Fruit fly (Drosophila melanogaster): ENCODE results near the gene yem.
A peak's percentile ranks its signal among the peaks of the same experiment; 100 is the strongest.

yem gene

dm6 chr3R:29146710-29147109 lies 24.0 kb upstream of the yem start, which contains the start of gene CG14511 (continued):
- no peak for TF ChIP-seq CG4707 (GFP tag; optimal IDR thresholded peaks at IDR 0.05)
- TF ChIP-seq Trl (optimal IDR thresholded peaks at IDR 0.05), result no peak
- TF ChIP-seq Trl (GFP tag; optimal IDR thresholded peaks at IDR 0.05), result no peak
- TF ChIP-seq HLH4C (GFP tag; IDR thresholded peaks at IDR 0.05; ENCODE audit: partially characterized antibody), result peak; percentile 58; the same call in 1 of the 3 replicates
- TF ChIP-seq zfh2 (GFP tag; optimal IDR thresholded peaks at IDR 0.05), result no peak
- no peak for TF ChIP-seq CG18764 (GFP tag; optimal IDR thresholded peaks at IDR 0.05)
- TF ChIP-seq CG3065 (GFP tag; optimal IDR thresholded peaks at IDR 0.05), result no peak
- no peak for TF ChIP-seq Mad (GFP tag; optimal IDR thresholded peaks at IDR 0.05)
- TF ChIP-seq cas (GFP tag; IDR thresholded peaks at IDR 0.05), result no peak
- TF ChIP-seq Hsf (GFP tag; optimal IDR thresholded peaks at IDR 0.05), result no peak
- peak; percentile 62 for TF ChIP-seq Dref (GFP tag; IDR thresholded peaks at IDR 0.05)
- TF ChIP-seq CG1602 (GFP tag; optimal IDR thresholded peaks at IDR 0.05), result no peak
- TF ChIP-seq CG4854 (GFP tag; optimal IDR thresholded peaks at IDR 0.05), result no peak
- no peak for TF ChIP-seq sr (GFP tag; IDR thresholded peaks at IDR 0.05)
- no peak for TF ChIP-seq hkb (optimal IDR thresholded peaks at IDR 0.05)
- no peak for TF ChIP-seq hkb (GFP tag; IDR thresholded peaks at IDR 0.05)
- TF ChIP-seq Myb (GFP tag; optimal IDR thresholded peaks at IDR 0.05), result peak; percentile 55
- no peak for TF ChIP-seq cato (GFP tag; optimal IDR thresholded peaks at IDR 0.05; ENCODE audit: borderline replicate concordance)
- no peak for TF ChIP-seq CG15073 (GFP tag; optimal IDR thresholded peaks at IDR 0.05)
- TF ChIP-seq Dll (GFP tag; IDR thresholded peaks at IDR 0.05; ENCODE audit: partially characterized antibody), result peak; percentile 45; the same call in 1 of the 4 replicates

dm6 chr3R:29139767-29140755 lies 17.4 kb upstream of the yem start:
- peak; percentile 74; the same call in 2 of the 3 replicates for TF ChIP-seq sr (GFP tag; IDR thresholded peaks at IDR 0.05)
- TF ChIP-seq nom (GFP tag; optimal IDR thresholded peaks at IDR 0.05), result peak; percentile 51
- no peak for TF ChIP-seq lbe (GFP tag; optimal IDR thresholded peaks at IDR 0.05)
- TF ChIP-seq croc (GFP tag; conservative IDR thresholded peaks at IDR 0.05), result no peak
- no peak for TF ChIP-seq chif (GFP tag; optimal IDR thresholded peaks at IDR 0.05)
- TF ChIP-seq Ets65A (GFP tag), result peak; percentile 63
- peak; percentile 20; the same call in 1 of the 2 replicates for TF ChIP-seq crol (GFP tag; IDR thresholded peaks at IDR 0.05)
- TF ChIP-seq cwo (GFP tag; optimal IDR thresholded peaks at IDR 0.05), result no peak
- TF ChIP-seq CG18764 (GFP tag; optimal IDR thresholded peaks at IDR 0.05), result no peak
- TF ChIP-seq Med (GFP tag), result peak; percentile 13

dm6 chr3R:29138961-29139527 lies 16.4 kb upstream of the yem start:
- 0 out of 3 replicates have a peak, but pooled peaks have one; percentile 25 for TF ChIP-seq CG17361 (GFP tag; IDR thresholded peaks at IDR 0.05)
- no peak for TF ChIP-seq D19B (GFP tag; optimal IDR thresholded peaks at IDR 0.05)
- no peak for TF ChIP-seq CG2116 (GFP tag; optimal IDR thresholded peaks at IDR 0.05)
- no peak for TF ChIP-seq CG4282 (GFP tag; optimal IDR thresholded peaks at IDR 0.05)
- no peak for TF ChIP-seq bowl (GFP tag; IDR thresholded peaks at IDR 0.05)
- TF ChIP-seq lilli (GFP tag; optimal IDR thresholded peaks at IDR 0.05), result peak; percentile 9
- no peak for TF ChIP-seq PHDP (tag; optimal IDR thresholded peaks at IDR 0.05)
- no peak for TF ChIP-seq Jarid2 (GFP tag; optimal IDR thresholded peaks at IDR 0.05)
- no peak for TF ChIP-seq shn (GFP tag; optimal IDR thresholded peaks at IDR 0.05)
- TF ChIP-seq nom (GFP tag; optimal IDR thresholded peaks at IDR 0.05), result no peak
- TF ChIP-seq nmo (GFP tag; optimal IDR thresholded peaks at IDR 0.05), result no peak
- TF ChIP-seq h (optimal IDR thresholded peaks at IDR 0.05), result no peak
- TF ChIP-seq CG13775 (GFP tag; optimal IDR thresholded peaks at IDR 0.05), result peak; percentile 12
- TF ChIP-seq CG10267 (tag; optimal IDR thresholded peaks at IDR 0.05), result no peak
- no peak for TF ChIP-seq bbx (GFP tag; IDR thresholded peaks at IDR 0.05; ENCODE audit: partially characterized antibody)
- TF ChIP-seq Xbp1 (GFP tag; optimal IDR thresholded peaks at IDR 0.05), result peak; percentile 19
- peak; percentile 17 for TF ChIP-seq Sox102F (GFP tag; optimal IDR thresholded peaks at IDR 0.05)
- no peak for TF ChIP-seq CG4707 (GFP tag; optimal IDR thresholded peaks at IDR 0.05)
- TF ChIP-seq CG17328 (GFP tag; IDR thresholded peaks at IDR 0.05), result no peak
- peak; percentile 38 for TF ChIP-seq CG15269 (tag; optimal IDR thresholded peaks at IDR 0.05)
- no peak for TF ChIP-seq org-1 (GFP tag; optimal IDR thresholded peaks at IDR 0.05)

Data from whole organism, embryonic.